Worm (Caenorhabditis elegans): Measurements from ENCODE around the gene clec-257.

- TF ChIP-seq nhr-76 (tag; optimal IDR thresholded peaks at IDR 0.05) (no peak), snpc-4 (tag; optimal IDR thresholded peaks at IDR 0.05) (no peak), unc-62 (GFP tag; optimal IDR thresholded peaks at IDR 0.05) (no peak)
Measured at ce11 chrV:18780605-18781004, 7.7 kb downstream of the clec-257 start.

Measured in whole organism, mixed stage, embryonic.